Worm (Caenorhabditis elegans) whole organism, late embryonic: ENCODE results near the gene sca-1.

Experiments
- ama-1 ChIP-seq: fragments of 150-350 bp; optimal IDR thresholded peaks from 2 replicates; lab custom pipeline; 2014
- ceh-30 ChIP-seq: fragments of 150-350 bp; optimal IDR thresholded peaks from 2 replicates; lab custom pipeline; 2014; ENCODE audit warnings: missing biosample characterization, missing genetic modification characterization
- ceh-31 ChIP-seq: sonication (generic microtip); optimal IDR thresholded peaks from 2 replicates; lab custom pipeline; 2016; ENCODE audit warnings: missing genetic modification characterization, missing compliant biosample characterization
- elt-2 ChIP-seq: sonication (generic microtip); optimal IDR thresholded peaks from 2 replicates; lab custom pipeline; 2016; ENCODE audit warnings: missing genetic modification reagents, missing genetic modification characterization, missing compliant biosample characterization
- fkh-10 ChIP-seq: fragments of 150-350 bp; optimal IDR thresholded peaks from 2 replicates; lab custom pipeline; 2014; ENCODE audit warnings: missing biosample characterization, missing genetic modification reagents, missing genetic modification characterization
- hlh-13 ChIP-seq: fragments of 200-800 bp; sonication (Bioruptor generic); optimal IDR thresholded peaks from 2 replicates; lab custom pipeline; 2018; ENCODE audit warnings: mild to moderate bottlenecking, missing genetic modification characterization, missing compliant biosample characterization
- npax-4 ChIP-seq: sonication (generic microtip); optimal IDR thresholded peaks from 2 replicates; lab custom pipeline; 2016; ENCODE audit warnings: missing genetic modification characterization, missing compliant biosample characterization
- pat-9 ChIP-seq: fragments of 200-800 bp; sonication (Bioruptor generic); optimal IDR thresholded peaks from 2 replicates; lab custom pipeline; 2018; ENCODE audit warnings: mild to moderate bottlenecking, missing genetic modification characterization, moderate library complexity, missing compliant biosample characterization
- pha-4 ChIP-seq: fragments of 150-350 bp; optimal IDR thresholded peaks from 2 replicates; lab custom pipeline; 2018; ENCODE audit warnings: missing biosample characterization, missing genetic modification reagents, missing genetic modification characterization
- pqm-1 ChIP-seq: sonication (generic microtip); optimal IDR thresholded peaks from 2 replicates; lab custom pipeline; 2016; ENCODE audit warnings: missing genetic modification characterization, missing compliant biosample characterization
- tbx-2 ChIP-seq: sonication (generic microtip); optimal IDR thresholded peaks from 2 replicates; lab custom pipeline; 2016; ENCODE audit warnings: missing genetic modification characterization, missing compliant biosample characterization
- unc-3 ChIP-seq, 2 experiments: fragments of 200-800 bp in 1 of 2; sonication (Bioruptor generic) in 1 of 2; sonication (generic microtip) in 1 of 2; conservative IDR thresholded peaks in 1 of 2; optimal IDR thresholded peaks in 1 of 2; 2 replicates each; pipeline versions ENCODE4 v1.3.6 to Lab custom; 2016 to 2022; ENCODE audit warnings: missing compliant biosample characterization in 2 of 2, missing genetic modification characterization in 2 of 2, missing genetic modification reagents in 1 of 2
- zip-5 ChIP-seq: sonication (generic microtip); optimal IDR thresholded peaks from 2 replicates; lab custom pipeline; 2016; ENCODE audit warnings: missing genetic modification characterization, missing compliant biosample characterization

DNA sequence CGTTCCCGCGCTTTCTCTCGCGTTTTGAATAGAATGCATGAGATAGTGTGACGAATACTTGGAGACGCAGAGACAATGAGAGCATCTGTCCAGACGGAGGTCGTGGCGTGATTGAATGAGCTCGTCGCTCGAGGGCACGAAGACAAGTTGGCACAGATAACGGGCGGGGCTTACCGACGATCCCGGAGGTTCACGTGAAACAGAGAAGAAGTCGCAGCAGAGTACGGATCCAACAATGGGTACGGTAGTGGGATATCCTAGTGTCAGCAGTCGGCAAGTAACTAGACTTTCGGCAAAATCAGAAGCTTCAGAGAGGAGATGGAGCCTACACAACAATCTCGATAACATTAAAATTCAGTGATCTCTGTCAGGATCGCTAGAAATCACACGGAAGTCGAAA, 3.1 kb upstream of the sca-1 start:
- no peak for TF ChIP-seq pqm-1 (tag; lab: Kevin White, UChicago)
- TF ChIP-seq tbx-2 (tag; lab: Kevin White, UChicago): no peak
- no peak for TF ChIP-seq npax-4
- no peak for TF ChIP-seq fkh-10 (GFP tag; lab: Kevin White, UChicago)
- no peak for TF ChIP-seq elt-2 (tag; lab: Kevin White, UChicago)
- TF ChIP-seq hlh-13: no peak
- TF ChIP-seq ceh-31 (tag; lab: Kevin White, UChicago): no peak
- TF ChIP-seq ceh-30: no peak
- no peak for TF ChIP-seq pat-9
- no peak for TF ChIP-seq unc-3 (GFP tag; conservative IDR thresholded peaks at IDR 0.05; lab: Robert Waterston, UW)
- no peak for TF ChIP-seq unc-3 (tag; optimal IDR thresholded peaks at IDR 0.05; lab: Kevin White, UChicago)
- no peak for TF ChIP-seq pha-4 (tag; lab: Kevin White, UChicago)
- no peak for TF ChIP-seq ama-1 (lab: Kevin White, UChicago)
- no peak for TF ChIP-seq zip-5 (tag; lab: Kevin White, UChicago)
